Fruit fly (Drosophila melanogaster): ENCODE measurements around the gene TpnC73F.

dm6 chr3L:17051472-17051871 is 5.6 kb downstream of the TpnC73F start:
- TF ChIP-seq Sp1 (GFP tag; optimal IDR thresholded peaks at IDR 0.05) (no peak), dmrt93B (GFP tag; optimal IDR thresholded peaks at IDR 0.05) (no peak), CrebA (GFP tag; optimal IDR thresholded peaks at IDR 0.05; ENCODE audit: borderline replicate concordance) (no peak), psq (GFP tag; optimal IDR thresholded peaks at IDR 0.05) (no peak), h (GFP tag; optimal IDR thresholded peaks at IDR 0.05) (no peak), pan (optimal IDR thresholded peaks at IDR 0.05) (no peak), brk (GFP tag; optimal IDR thresholded peaks at IDR 0.05) (no peak), OdsH (GFP tag; optimal IDR thresholded peaks at IDR 0.05) (no peak), Dfd (GFP tag; optimal IDR thresholded peaks at IDR 0.05) (no peak), Abd-B (GFP tag; optimal IDR thresholded peaks at IDR 0.05) (no peak)
